Fruit fly (Drosophila melanogaster) whole organism, adult: ENCODE measurements around the gene Trxr2.

Experiments used
- CG11617 ChIP-seq: fragments of 200-800 bp; sonication (Bioruptor generic); optimal IDR thresholded peaks from 2 replicates; lab custom pipeline; 2017; ENCODE audit warnings: mild to moderate bottlenecking, missing biosample characterization, missing genetic modification reagents, missing genetic modification characterization
- CG12768 ChIP-seq: fragments of 200-800 bp; sonication (Bioruptor generic); optimal IDR thresholded peaks from 2 replicates; lab custom pipeline; 2017; ENCODE audit warnings: missing biosample characterization, missing genetic modification characterization, mild to moderate bottlenecking, moderate library complexity, missing genetic modification reagents
- CG1620 ChIP-seq: fragments of 200-800 bp; sonication (Bioruptor generic); optimal IDR thresholded peaks from 2 replicates; lab custom pipeline; 2016; ENCODE audit warnings: missing biosample characterization, missing genetic modification characterization
- CG5204 ChIP-seq: fragments of 200-800 bp; sonication (Bioruptor generic); optimal IDR thresholded peaks from 2 replicates; lab custom pipeline; 2016; ENCODE audit warnings: missing biosample characterization, missing genetic modification characterization
- CG7045 ChIP-seq: fragments of 200-800 bp; sonication (Bioruptor generic); optimal IDR thresholded peaks from 2 replicates; lab custom pipeline; 2017; ENCODE audit warnings: missing biosample characterization, mild to moderate bottlenecking, missing genetic modification characterization
- Clk ChIP-seq: fragments of 200-800 bp; sonication (Bioruptor generic); optimal IDR thresholded peaks from 2 replicates; lab custom pipeline; 2017; ENCODE audit warnings: missing biosample characterization, missing genetic modification characterization
- Crg-1 ChIP-seq: fragments of 200-800 bp; sonication (Bioruptor generic); optimal IDR thresholded peaks from 2 replicates; lab custom pipeline; 2016; ENCODE audit warnings: missing biosample characterization, missing genetic modification characterization
- Hr96 ChIP-seq: fragments of 200-800 bp; sonication (Bioruptor generic); optimal IDR thresholded peaks from 2 replicates; lab custom pipeline; 2016; ENCODE audit warnings: missing biosample characterization, missing genetic modification characterization
- bab1 ChIP-seq: fragments of 200-800 bp; sonication (Bioruptor generic); optimal IDR thresholded peaks from 3 replicates; lab custom pipeline; 2019; ENCODE audit warnings: missing biosample characterization, mild to moderate bottlenecking, missing genetic modification characterization, moderate library complexity
- cic ChIP-seq: fragments of 200-800 bp; sonication (Bioruptor generic); optimal IDR thresholded peaks from 2 replicates; lab custom pipeline; 2017; ENCODE audit warnings: missing biosample characterization, mild to moderate bottlenecking, missing genetic modification characterization, moderate library complexity
- kay ChIP-seq: fragments of 200-800 bp; sonication (Bioruptor generic); peaks from one replicate; lab custom pipeline; 2016; ENCODE audit warnings: missing biosample characterization, missing genetic modification characterization, borderline replicate concordance
- ovo ChIP-seq: fragments of 200-800 bp; sonication (Bioruptor generic); optimal IDR thresholded peaks from 2 replicates; lab custom pipeline; 2016; ENCODE audit warnings: missing biosample characterization, missing genetic modification characterization
- toe ChIP-seq: fragments of 200-800 bp; sonication (Bioruptor generic); optimal IDR thresholded peaks from 2 replicates; lab custom pipeline; 2016; ENCODE audit warnings: missing biosample characterization, missing genetic modification characterization

DNA sequence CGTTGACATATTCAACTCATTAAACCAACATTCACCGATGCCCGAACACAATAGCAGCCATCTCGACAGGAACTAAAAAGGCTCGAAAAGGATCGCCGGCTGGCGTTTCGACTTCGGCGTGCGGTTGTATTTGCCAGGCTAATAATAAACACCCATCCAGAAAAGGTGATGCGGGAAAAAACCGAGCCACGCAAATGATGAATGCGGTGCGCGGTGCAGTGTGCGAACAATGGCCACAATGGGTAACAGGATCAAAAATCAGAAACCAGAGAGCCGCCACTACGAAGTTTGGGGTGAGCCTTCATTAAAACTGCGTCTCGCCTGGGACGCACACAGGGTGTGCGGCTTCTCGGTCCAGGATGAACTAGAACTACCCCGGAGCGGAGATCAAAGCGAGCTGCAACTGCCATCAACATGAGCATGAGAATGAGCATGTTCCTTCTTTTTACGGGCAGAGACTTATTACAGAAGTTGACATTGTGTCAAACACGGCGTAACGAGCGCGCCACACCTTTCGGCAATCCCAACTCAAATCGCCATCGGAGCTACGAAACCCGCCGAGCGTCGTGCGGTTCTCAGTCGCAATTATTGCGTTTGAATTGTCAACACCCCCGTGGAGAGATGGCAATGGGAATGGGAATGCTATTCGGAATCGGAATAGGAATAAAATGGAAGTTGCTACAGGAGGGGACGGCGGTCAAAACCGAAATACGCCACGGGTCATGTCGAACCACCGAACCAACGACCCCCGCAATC is 38.0 kb downstream of the Trxr2 start:
- no peak for TF ChIP-seq cic (GFP tag; lab: Kevin White, UChicago)
- TF ChIP-seq kay = no peak
- no peak for TF ChIP-seq ovo (GFP tag; lab: Kevin White, UChicago)
- no peak for TF ChIP-seq Hr96 (GFP tag; lab: Kevin White, UChicago)
- TF ChIP-seq bab1 (GFP tag; lab: Kevin White, UChicago) = no peak
- TF ChIP-seq CG5204 = no peak
- no peak for TF ChIP-seq toe (GFP tag; lab: Kevin White, UChicago)
- no peak for TF ChIP-seq Crg-1 (GFP tag; lab: Kevin White, UChicago)
- TF ChIP-seq CG12768 (GFP tag; lab: Kevin White, UChicago) = no peak
- TF ChIP-seq CG11617 (GFP tag; lab: Kevin White, UChicago) = no peak
- TF ChIP-seq Clk = no peak
- no peak for TF ChIP-seq CG7045 (GFP tag; lab: Kevin White, UChicago)
- TF ChIP-seq CG1620 (GFP tag; lab: Kevin White, UChicago) = no peak
